Fruit fly (Drosophila melanogaster) whole organism, embryonic: ENCODE results near the gene CG15803.

Experiments
- B-H2 ChIP-seq: fragments of 200-800 bp; sonication (Bioruptor generic); optimal IDR thresholded peaks from 2 replicates; lab custom pipeline; 2018; ENCODE audit warnings: missing biosample characterization, mild to moderate bottlenecking, missing genetic modification characterization
- CG10267 ChIP-seq: fragments of 200-800 bp; sonication (Bioruptor generic); optimal IDR thresholded peaks from 2 replicates; lab custom pipeline; 2018; ENCODE audit warnings: missing biosample characterization, mild to moderate bottlenecking, missing genetic modification characterization, moderate library complexity
- CG12391 ChIP-seq: fragments of 200-800 bp; sonication (Bioruptor generic); optimal IDR thresholded peaks from 3 replicates; lab custom pipeline; 2018; ENCODE audit warnings: missing biosample characterization, mild to moderate bottlenecking, missing genetic modification characterization, moderate library complexity
- CG12942 ChIP-seq: fragments of 200-800 bp; sonication (Bioruptor generic); optimal IDR thresholded peaks from 3 replicates; lab custom pipeline; 2016; ENCODE audit warnings: missing biosample characterization, missing genetic modification characterization
- CG13287 ChIP-seq: fragments of 200-800 bp; sonication (Bioruptor generic); IDR thresholded peaks from 2 replicates; pipeline ENCODE4 v1.3.6; 2022; ENCODE audit warnings: missing biosample characterization, missing genetic modification characterization; ENCODE audit not compliant: partially characterized antibody
- CG13894 ChIP-seq: fragments of 200-800 bp; sonication (Bioruptor generic); optimal IDR thresholded peaks from 3 replicates; lab custom pipeline; 2018; ENCODE audit warnings: missing biosample characterization, mild to moderate bottlenecking, missing genetic modification characterization, moderate library complexity
- CG16813 ChIP-seq: fragments of 200-800 bp; sonication (Bioruptor generic); IDR thresholded peaks from 3 replicates; pipeline ENCODE4 v1.3.6; 2022; ENCODE audit warnings: missing biosample characterization, missing genetic modification characterization; ENCODE audit not compliant: partially characterized antibody
- CG17361 ChIP-seq: fragments of 200-800 bp; sonication (Bioruptor generic); IDR thresholded peaks from 3 replicates; pipeline ENCODE4 v1.3.6; 2022; ENCODE audit warnings: missing biosample characterization, missing genetic modification characterization
- CG18262 ChIP-seq: fragments of 200-800 bp; optimal IDR thresholded peaks from 3 replicates; lab custom pipeline; 2019; ENCODE audit warnings: missing biosample characterization, mild to moderate bottlenecking, missing genetic modification characterization, moderate library complexity
- CG2678 ChIP-seq: fragments of 200-800 bp; sonication (Bioruptor generic); optimal IDR thresholded peaks from 3 replicates; lab custom pipeline; 2019; ENCODE audit warnings: missing biosample characterization, mild to moderate bottlenecking, missing genetic modification characterization, moderate library complexity
- CG30403 ChIP-seq: fragments of 200-800 bp; sonication (Bioruptor generic); optimal IDR thresholded peaks from 3 replicates; lab custom pipeline; 2016; ENCODE audit warnings: missing biosample characterization, missing genetic modification characterization
- CG6791 ChIP-seq: fragments of 200-800 bp; sonication (Bioruptor generic); IDR thresholded peaks from 3 replicates; pipeline ENCODE4 v1.3.6; 2022; ENCODE audit warnings: missing biosample characterization, missing genetic modification characterization; ENCODE audit not compliant: partially characterized antibody
- CG7839 ChIP-seq: fragments of 200-800 bp; sonication (Bioruptor generic); optimal IDR thresholded peaks from 3 replicates; lab custom pipeline; 2018; ENCODE audit warnings: missing biosample characterization, mild to moderate bottlenecking, missing genetic modification characterization, moderate library complexity
- CG7963 ChIP-seq: fragments of 200-800 bp; sonication (Bioruptor generic); IDR thresholded peaks from 3 replicates; pipeline ENCODE4 v1.3.6; 2022; ENCODE audit warnings: missing biosample characterization, missing genetic modification characterization; ENCODE audit not compliant: partially characterized antibody
- CTCF ChIP-seq: fragments of 200-800 bp; sonication (Bioruptor generic); optimal IDR thresholded peaks from 2 replicates; lab custom pipeline; 2017; ENCODE audit warnings: missing biosample characterization, mild to moderate bottlenecking, missing genetic modification characterization, moderate library complexity
- Dad ChIP-seq: fragments of 200-800 bp; sonication (Bioruptor generic); optimal IDR thresholded peaks from 3 replicates; lab custom pipeline; 2016; ENCODE audit warnings: missing biosample characterization, missing genetic modification characterization
- Deaf1 ChIP-seq: fragments of 200-800 bp; optimal IDR thresholded peaks from 3 replicates; lab custom pipeline; 2019; ENCODE audit warnings: missing biosample characterization, mild to moderate bottlenecking, missing genetic modification characterization, moderate library complexity
- ERR ChIP-seq: fragments of 200-800 bp; sonication (Bioruptor generic); optimal IDR thresholded peaks from 2 replicates; lab custom pipeline; 2016; ENCODE audit warnings: missing biosample characterization, missing genetic modification characterization
- Hr51 ChIP-seq, 2 experiments: fragments of 200-800 bp; sonication (Bioruptor generic); optimal IDR thresholded peaks; 2 replicates in 1 of 2; 3 replicates in 1 of 2; lab custom pipeline; 2016 to 2018; ENCODE audit warnings: missing biosample characterization in 2 of 2, missing genetic modification characterization in 2 of 2, mild to moderate bottlenecking in 1 of 2, moderate library complexity in 1 of 2
- Nf-YA ChIP-seq: fragments of 200-800 bp; sonication (Bioruptor generic); IDR thresholded peaks from 2 replicates; pipeline ENCODE4 v1.3.6; 2022; ENCODE audit warnings: missing biosample characterization, missing genetic modification characterization
- Nf-YC ChIP-seq: fragments of 200-800 bp; optimal IDR thresholded peaks from 3 replicates; lab custom pipeline; 2019; ENCODE audit warnings: missing biosample characterization, mild to moderate bottlenecking, missing genetic modification characterization, moderate library complexity
- Oli ChIP-seq: fragments of 200-800 bp; sonication (Bioruptor generic); optimal IDR thresholded peaks from 2 replicates; lab custom pipeline; 2018; ENCODE audit warnings: missing biosample characterization, mild to moderate bottlenecking, missing genetic modification characterization, moderate library complexity
- Sox100B ChIP-seq: fragments of 200-800 bp; sonication (Bioruptor generic); optimal IDR thresholded peaks from 3 replicates; lab custom pipeline; 2018; ENCODE audit warnings: missing biosample characterization, mild to moderate bottlenecking, missing genetic modification characterization
- Spps ChIP-seq: fragments of 200-800 bp; sonication (Bioruptor generic); optimal IDR thresholded peaks from 2 replicates; lab custom pipeline; 2018; ENCODE audit warnings: missing biosample characterization, mild to moderate bottlenecking, missing genetic modification characterization
- Stat92E ChIP-seq, 3 experiments: fragments of >200 bp in 2 of 3; fragments of 200-800 bp in 1 of 3; sonication (Bioruptor generic) in 1 of 3; optimal IDR thresholded peaks; 2 replicates each; lab custom pipeline; 2017 to 2019; ENCODE audit warnings: missing biosample characterization in 3 of 3, missing genetic modification characterization in 3 of 3, mild to moderate bottlenecking in 1 of 3, moderate library complexity in 1 of 3
- Taf1 ChIP-seq: fragments of 200-800 bp; sonication (Bioruptor generic); IDR thresholded peaks from 2 replicates; pipeline ENCODE4 v1.3.6; 2022; ENCODE audit warnings: missing biosample characterization, missing genetic modification characterization
- bab2 ChIP-seq: fragments of 200-800 bp; sonication (Bioruptor generic); optimal IDR thresholded peaks from 2 replicates; lab custom pipeline; 2016; ENCODE audit warnings: missing biosample characterization, missing genetic modification characterization
- bigmax ChIP-seq: fragments of 200-800 bp; sonication (Bioruptor generic); optimal IDR thresholded peaks from 2 replicates; lab custom pipeline; 2018; ENCODE audit warnings: missing biosample characterization, mild to moderate bottlenecking, missing genetic modification characterization
- bsh ChIP-seq, 2 experiments: fragments of 200-800 bp; sonication (Bioruptor generic); optimal IDR thresholded peaks; 2 replicates each; lab custom pipeline; 2017 to 2018; ENCODE audit warnings: mild to moderate bottlenecking in 2 of 2, missing biosample characterization in 2 of 2, missing genetic modification characterization in 2 of 2, moderate library complexity in 1 of 2
- disco-r ChIP-seq: fragments of 200-800 bp; sonication (Bioruptor generic); optimal IDR thresholded peaks from 2 replicates; lab custom pipeline; 2016; ENCODE audit warnings: missing biosample characterization, missing genetic modification characterization
- dysf ChIP-seq: fragments of 200-800 bp; sonication (Bioruptor generic); IDR thresholded peaks from 3 replicates; pipeline ENCODE4 v1.3.6; 2022; ENCODE audit warnings: missing biosample characterization, missing genetic modification characterization
- ewg ChIP-seq: fragments of 200-800 bp; sonication (Bioruptor generic); optimal IDR thresholded peaks from 3 replicates; lab custom pipeline; 2017; ENCODE audit warnings: mild to moderate bottlenecking, missing biosample characterization, missing genetic modification reagents, missing genetic modification characterization
- grn ChIP-seq: fragments of 200-800 bp; sonication (Bioruptor generic); optimal IDR thresholded peaks from 3 replicates; lab custom pipeline; 2017; ENCODE audit warnings: missing biosample characterization, missing genetic modification characterization
- hb ChIP-seq: fragments of 200-800 bp; sonication (Bioruptor generic); IDR thresholded peaks from 3 replicates; pipeline ENCODE4 v1.3.6; 2022; ENCODE audit warnings: missing biosample characterization, missing genetic modification characterization; ENCODE audit not compliant: partially characterized antibody
- kay ChIP-seq: fragments of 200-800 bp; sonication (Bioruptor generic); optimal IDR thresholded peaks from 2 replicates; lab custom pipeline; 2016; ENCODE audit warnings: missing biosample characterization, missing genetic modification characterization
- lab ChIP-seq: fragments of 200-800 bp; sonication (Bioruptor generic); optimal IDR thresholded peaks from 3 replicates; lab custom pipeline; 2017; ENCODE audit warnings: missing biosample characterization, missing genetic modification characterization, mild to moderate bottlenecking, moderate library complexity, missing genetic modification reagents
- luna ChIP-seq: fragments of 200-800 bp; sonication (Bioruptor generic); optimal IDR thresholded peaks from 2 replicates; lab custom pipeline; 2016; ENCODE audit warnings: missing biosample characterization, missing genetic modification characterization
- mld ChIP-seq: fragments of 200-800 bp; sonication (Bioruptor generic); IDR thresholded peaks from 3 replicates; pipeline ENCODE4 v1.3.6; 2022; ENCODE audit warnings: missing biosample characterization, missing genetic modification characterization; ENCODE audit not compliant: partially characterized antibody
- peb ChIP-seq: fragments of 200-800 bp; sonication (Bioruptor generic); IDR thresholded peaks from 2 replicates; pipeline ENCODE4 v1.3.6; 2022; ENCODE audit warnings: missing biosample characterization, missing genetic modification characterization
- phol ChIP-seq: fragments of 200-800 bp; sonication (Bioruptor generic); optimal IDR thresholded peaks from 3 replicates; lab custom pipeline; 2018; ENCODE audit warnings: missing biosample characterization, mild to moderate bottlenecking, missing genetic modification characterization, moderate library complexity
- row ChIP-seq: fragments of 200-800 bp; sonication (Bioruptor generic); IDR thresholded peaks from 3 replicates; pipeline ENCODE4 v1.3.6; 2022; ENCODE audit warnings: missing biosample characterization, missing genetic modification characterization
- sens ChIP-seq: fragments of 200-800 bp; sonication (Bioruptor generic); peaks from one replicate; lab custom pipeline; 2016; ENCODE audit warnings: missing biosample characterization, missing genetic modification characterization
- ssp ChIP-seq: fragments of 200-800 bp; sonication (Bioruptor generic); IDR thresholded peaks from 2 replicates; pipeline ENCODE4 v1.3.6; 2022; ENCODE audit warnings: missing biosample characterization, missing genetic modification characterization
- tna ChIP-seq: fragments of 200-800 bp; sonication (Bioruptor generic); IDR thresholded peaks from 2 replicates; pipeline ENCODE4 v1.3.6; 2022; ENCODE audit warnings: missing biosample characterization, missing genetic modification characterization; ENCODE audit not compliant: partially characterized antibody
- toy ChIP-seq: fragments of 200-800 bp; sonication (Bioruptor generic); IDR thresholded peaks from 2 replicates; pipeline ENCODE4 v1.3.6; 2022; ENCODE audit warnings: missing biosample characterization, missing genetic modification characterization
- ttk ChIP-seq: fragments of 200-800 bp; sonication (Bioruptor generic); IDR thresholded peaks from 2 replicates; pipeline ENCODE4 v2.1.2; 2022; ENCODE audit warnings: missing biosample characterization, missing genetic modification characterization
- unpg ChIP-seq: fragments of 200-800 bp; sonication (Bioruptor generic); optimal IDR thresholded peaks from 3 replicates; lab custom pipeline; 2018; ENCODE audit warnings: missing biosample characterization, mild to moderate bottlenecking, missing genetic modification characterization, moderate library complexity
- zfh2 ChIP-seq: fragments of 200-800 bp; sonication (Bioruptor generic); optimal IDR thresholded peaks from 2 replicates; lab custom pipeline; 2016; ENCODE audit warnings: missing biosample characterization, missing genetic modification characterization

CG15803 gene

dm6 chr3R:18295262-18295944, 65.1 kb downstream of the CG15803 start (continued):
- TF ChIP-seq Hr51 (GFP tag; optimal IDR thresholded peaks at IDR 0.05; lab: Kevin White, UChicago) (peak in 1 of 2 experiments; percentile 63), ssp (no peak), unpg (GFP tag; lab: Kevin White, UChicago) (peak; percentile 1), peb (GFP tag; lab: Robert Waterston, UW) (no peak), ewg (no peak), CG17361 (GFP tag; lab: Robert Waterston, UW) (peak; percentile 45; the same call in 2 of the 3 replicates), CG18262 (tag; lab: Kevin White, UChicago) (peak; percentile 22), phol (tag; lab: Kevin White, UChicago) (peak; percentile 18), bsh (GFP tag; optimal IDR thresholded peaks at IDR 0.05; lab: Kevin White, UChicago) (peak in 1 of 2 experiments; percentile 18), B-H2 (GFP tag; lab: Kevin White, UChicago) (no peak), Oli (tag; lab: Kevin White, UChicago) (peak; percentile 38), CG13894 (tag; lab: Kevin White, UChicago) (no peak), CTCF (GFP tag; lab: Kevin White, UChicago) (no peak), dysf (GFP tag; lab: Robert Waterston, UW) (peak; percentile 58; the same call in 2 of the 3 replicates), Taf1 (GFP tag; lab: Robert Waterston, UW) (no peak), CG6791 (peak; percentile 59; the same call in 2 of the 3 replicates), CG7963 (GFP tag; lab: Robert Waterston, UW) (peak; percentile 52; the same call in 1 of the 3 replicates), mld (0 out of 3 replicates have a peak, but pooled peaks have one; percentile 53), lab (peak; percentile 26), CG12391 (tag; lab: Kevin White, UChicago) (peak; percentile 9), ERR (GFP tag; lab: Kevin White, UChicago) (no peak), ttk (GFP tag; lab: Robert Waterston, UW) (no peak), CG12942 (GFP tag; lab: Kevin White, UChicago) (no peak), hb (GFP tag; lab: Robert Waterston, UW) (peak; percentile 58; the same call in 1 of the 3 replicates), luna (no peak), grn (GFP tag; lab: Kevin White, UChicago) (no peak), CG2678 (tag; lab: Kevin White, UChicago) (peak; percentile 28), sens (peak; percentile 66), bab2 (GFP tag; lab: Kevin White, UChicago) (no peak), Dad (GFP tag; lab: Kevin White, UChicago) (no peak), CG10267 (tag; lab: Kevin White, UChicago) (peak; percentile 8), Nf-YA (GFP tag; lab: Robert Waterston, UW) (no peak), Spps (tag; lab: Kevin White, UChicago) (no peak), row (GFP tag; lab: Robert Waterston, UW) (peak; percentile 43; the same call in 2 of the 3 replicates), Nf-YC (tag; lab: Kevin White, UChicago) (peak; percentile 21), Sox100B (no peak), tna (GFP tag; lab: Robert Waterston, UW) (peak; percentile 62), CG7839 (tag; lab: Kevin White, UChicago) (peak; percentile 24), toy (no peak), CG30403 (GFP tag; lab: Kevin White, UChicago) (peak; percentile 22), Stat92E (GFP tag; optimal IDR thresholded peaks at IDR 0.05; lab: Kevin White, UChicago) (no peak), CG16813 (GFP tag; lab: Robert Waterston, UW) (peak; percentile 50; the same call in 2 of the 3 replicates), CG13287 (GFP tag; lab: Robert Waterston, UW) (peak; percentile 8; the same call in 1 of the 2 replicates), kay (no peak), Deaf1 (peak; percentile 11), disco-r (no peak), bigmax (GFP tag; lab: Kevin White, UChicago) (no peak), zfh2 (GFP tag; lab: Kevin White, UChicago) (no peak)
